Worm (Caenorhabditis elegans) whole organism, young adult: ENCODE results near the gene ugt-48.

Experiments
- B0261.1 ChIP-seq: sonication (generic microtip); optimal IDR thresholded peaks from 2 replicates; lab custom pipeline; 2016; ENCODE audit warnings: mild to moderate bottlenecking, missing genetic modification characterization, moderate library complexity, missing compliant biosample characterization
- C17E4.6 ChIP-seq: fragments of 200-800 bp; sonication (Bioruptor generic); IDR thresholded peaks from 2 replicates; pipeline ENCODE4 v1.3.6; 2022; ENCODE audit warnings: missing genetic modification reagents, missing genetic modification characterization, missing compliant biosample characterization
- F52B5.7 ChIP-seq: sonication (generic microtip); optimal IDR thresholded peaks from 2 replicates; lab custom pipeline; 2016; ENCODE audit warnings: mild to moderate bottlenecking, missing genetic modification characterization, missing compliant biosample characterization
- K11D2.4 ChIP-seq: fragments of 200-800 bp; sonication (Bioruptor generic); IDR thresholded peaks from 2 replicates; pipeline ENCODE4 v1.3.6; 2022; ENCODE audit warnings: missing genetic modification reagents, missing genetic modification characterization, missing compliant biosample characterization
- T26A5.8 ChIP-seq: sonication (generic microtip); optimal IDR thresholded peaks from 2 replicates; lab custom pipeline; 2016; ENCODE audit warnings: missing genetic modification characterization, missing compliant biosample characterization
- Y53F4B.3 ChIP-seq: fragments of 200-800 bp; sonication (Bioruptor generic); IDR thresholded peaks from 2 replicates; pipeline ENCODE4 v1.3.6; 2022; ENCODE audit warnings: missing genetic modification reagents, missing genetic modification characterization, missing compliant biosample characterization
- Y53G8AR.9 ChIP-seq: fragments of 200-800 bp; sonication (Bioruptor generic); conservative IDR thresholded peaks from 2 replicates; pipeline ENCODE4 v1.3.6; 2022; ENCODE audit warnings: missing genetic modification reagents, missing genetic modification characterization, missing compliant biosample characterization
- Y67H2A.10 ChIP-seq: fragments of 200-800 bp; sonication (Bioruptor generic); conservative IDR thresholded peaks from 2 replicates; pipeline ENCODE4 v1.3.6; 2022; ENCODE audit warnings: missing genetic modification reagents, missing genetic modification characterization, missing compliant biosample characterization
- aptf-2 ChIP-seq: fragments of 200-800 bp; sonication (Bioruptor generic); conservative IDR thresholded peaks from 2 replicates; pipeline ENCODE4 v1.3.6; 2022; ENCODE audit warnings: missing genetic modification reagents, missing genetic modification characterization, missing compliant biosample characterization
- aptf-3 ChIP-seq: fragments of 200-800 bp; sonication (Bioruptor generic); IDR thresholded peaks from 2 replicates; pipeline ENCODE4 v1.3.6; 2022; ENCODE audit warnings: missing genetic modification characterization, missing compliant biosample characterization
- bed-1 ChIP-seq: fragments of 200-800 bp; sonication (Bioruptor generic); IDR thresholded peaks from 2 replicates; pipeline ENCODE4 v1.3.6; 2022; ENCODE audit warnings: missing genetic modification reagents, missing genetic modification characterization, missing compliant biosample characterization
- ccch-3 ChIP-seq: fragments of 200-800 bp; sonication (Bioruptor generic); optimal IDR thresholded peaks from 2 replicates; lab custom pipeline; 2018; ENCODE audit warnings: mild to moderate bottlenecking, missing genetic modification characterization, missing compliant biosample characterization
- cebp-1 ChIP-seq, 2 experiments: fragments of 200-800 bp in 1 of 2; sonication (Bioruptor generic) in 1 of 2; sonication (generic microtip) in 1 of 2; IDR thresholded peaks in 1 of 2; optimal IDR thresholded peaks in 1 of 2; 2 replicates each; pipeline versions ENCODE4 v1.3.6 to Lab custom; 2017 to 2022; ENCODE audit warnings: missing compliant biosample characterization in 2 of 2, missing genetic modification characterization in 2 of 2, mild to moderate bottlenecking in 1 of 2, missing genetic modification reagents in 1 of 2, moderate library complexity in 1 of 2
- ceh-79 ChIP-seq: sonication (generic microtip); optimal IDR thresholded peaks from 2 replicates; lab custom pipeline; 2017; ENCODE audit warnings: mild to moderate bottlenecking, missing genetic modification characterization, missing compliant biosample characterization
- ceh-91 ChIP-seq: fragments of 200-800 bp; sonication (Bioruptor generic); IDR thresholded peaks from 2 replicates; pipeline ENCODE4 v1.3.6; 2022; ENCODE audit warnings: missing genetic modification reagents, missing genetic modification characterization, missing compliant biosample characterization
- dpl-1 ChIP-seq: fragments of 150-350 bp; optimal IDR thresholded peaks from 2 replicates; lab custom pipeline; 2014; ENCODE audit warnings: missing biosample characterization, missing genetic modification reagents, missing genetic modification characterization
- efl-1 ChIP-seq: fragments of 150-350 bp; optimal IDR thresholded peaks from 2 replicates; lab custom pipeline; 2014; ENCODE audit warnings: missing biosample characterization, missing genetic modification reagents, missing genetic modification characterization
- ekl-4 ChIP-seq: fragments of 200-800 bp; sonication (Bioruptor generic); IDR thresholded peaks from 2 replicates; pipeline ENCODE4 v1.3.6; 2022; ENCODE audit warnings: missing genetic modification reagents, missing genetic modification characterization, missing compliant biosample characterization
- ets-4 ChIP-seq: fragments of 200-800 bp; sonication (Bioruptor generic); optimal IDR thresholded peaks from 2 replicates; lab custom pipeline; 2018; ENCODE audit warnings: mild to moderate bottlenecking, missing genetic modification characterization, missing compliant biosample characterization
- fkh-3 ChIP-seq: sonication (generic microtip); optimal IDR thresholded peaks from 2 replicates; lab custom pipeline; 2016; ENCODE audit warnings: mild to moderate bottlenecking, missing genetic modification characterization, missing compliant biosample characterization
- him-1 ChIP-seq: sonication (generic microtip); optimal IDR thresholded peaks from 2 replicates; lab custom pipeline; 2016; ENCODE audit warnings: missing genotype, missing genetic modification reagents, missing genetic modification characterization, missing compliant biosample characterization
- hlh-12 ChIP-seq: sonication (generic microtip); optimal IDR thresholded peaks from 2 replicates; lab custom pipeline; 2016; ENCODE audit warnings: missing genetic modification characterization, missing compliant biosample characterization
- hlh-26 ChIP-seq: fragments of 200-800 bp; sonication (Bioruptor generic); conservative IDR thresholded peaks from 2 replicates; pipeline ENCODE4 v1.3.6; 2022; ENCODE audit warnings: missing genetic modification reagents, missing genetic modification characterization, missing compliant biosample characterization
- hmg-20 ChIP-seq: fragments of 200-800 bp; sonication (Bioruptor generic); IDR thresholded peaks from 2 replicates; pipeline ENCODE4 v1.3.6; 2022; ENCODE audit warnings: missing genetic modification reagents, missing genetic modification characterization, missing compliant biosample characterization
- hrde-1 ChIP-seq: sonication (generic microtip); optimal IDR thresholded peaks from 2 replicates; lab custom pipeline; 2016; ENCODE audit warnings: missing genetic modification characterization, mild to moderate bottlenecking, missing compliant biosample characterization, moderate library complexity, missing genotype, missing genetic modification reagents, borderline replicate concordance
- lag-1 ChIP-seq: fragments of 200-800 bp; sonication (Bioruptor generic); IDR thresholded peaks from 2 replicates; pipeline ENCODE4 v1.3.6; 2022; ENCODE audit warnings: missing genetic modification reagents, missing genetic modification characterization, missing compliant biosample characterization
- let-607 ChIP-seq, 2 experiments: fragments of 200-800 bp in 1 of 2; sonication (Bioruptor generic) in 1 of 2; sonication (generic microtip) in 1 of 2; optimal IDR thresholded peaks; 2 replicates each; lab custom pipeline; 2016 to 2018; ENCODE audit warnings: mild to moderate bottlenecking in 2 of 2, missing compliant biosample characterization in 2 of 2, missing genetic modification characterization in 2 of 2, moderate library complexity in 2 of 2, missing genotype in 1 of 2
- lin-54 ChIP-seq: fragments of 200-800 bp; sonication (Bioruptor generic); optimal IDR thresholded peaks from 2 replicates; lab custom pipeline; 2018; ENCODE audit warnings: mild to moderate bottlenecking, missing genetic modification characterization, missing compliant biosample characterization
- lsy-27 ChIP-seq: sonication (generic microtip); optimal IDR thresholded peaks from 2 replicates; lab custom pipeline; 2017; ENCODE audit warnings: missing genetic modification characterization, mild to moderate bottlenecking, missing compliant biosample characterization, antibody characterized with exemption, missing genotype, borderline replicate concordance; ENCODE audit not compliant: insufficient read depth
- madf-3 ChIP-seq: fragments of 200-800 bp; sonication (Bioruptor generic); IDR thresholded peaks from 2 replicates; pipeline ENCODE4 v1.3.6; 2022; ENCODE audit warnings: missing genetic modification reagents, missing genetic modification characterization, missing compliant biosample characterization
- madf-8 ChIP-seq: fragments of 200-800 bp; sonication (Bioruptor generic); conservative IDR thresholded peaks from 2 replicates; pipeline ENCODE4 v1.3.6; 2022; ENCODE audit warnings: missing genetic modification reagents, missing genetic modification characterization, missing compliant biosample characterization
- mcd-1 ChIP-seq: fragments of 200-800 bp; sonication (Bioruptor generic); IDR thresholded peaks from 2 replicates; pipeline ENCODE4 v1.3.6; 2022; ENCODE audit warnings: missing genetic modification reagents, missing genetic modification characterization, missing compliant biosample characterization
- mel-28 ChIP-seq: sonication (generic microtip); optimal IDR thresholded peaks from 2 replicates; lab custom pipeline; 2016; ENCODE audit warnings: borderline replicate concordance, mild to moderate bottlenecking, missing genetic modification characterization, missing compliant biosample characterization
- nhr-80 ChIP-seq: sonication (generic microtip); optimal IDR thresholded peaks from 2 replicates; lab custom pipeline; 2016; ENCODE audit warnings: missing genetic modification characterization, missing compliant biosample characterization
- nhr-90 ChIP-seq: sonication (generic microtip); optimal IDR thresholded peaks from 2 replicates; lab custom pipeline; 2016; ENCODE audit warnings: missing genotype, mild to moderate bottlenecking, missing genetic modification characterization, missing compliant biosample characterization
- pha-4 ChIP-seq: fragments of 150-350 bp; sonication (generic microtip); optimal IDR thresholded peaks from 2 replicates; lab custom pipeline; 2014; ENCODE audit warnings: missing biosample characterization, missing genetic modification reagents, missing genetic modification characterization
- sptf-2 ChIP-seq: fragments of 200-800 bp; sonication (Bioruptor generic); optimal IDR thresholded peaks from 2 replicates; lab custom pipeline; 2018; ENCODE audit warnings: mild to moderate bottlenecking, missing genetic modification characterization, missing compliant biosample characterization
- tbp1 ChIP-seq: fragments of 200-800 bp; sonication (Bioruptor generic); optimal IDR thresholded peaks from 2 replicates; lab custom pipeline; 2018; ENCODE audit warnings: mild to moderate bottlenecking, missing genetic modification characterization, missing compliant biosample characterization
- unc-62 ChIP-seq: fragments of 150-350 bp; optimal IDR thresholded peaks from 2 replicates; lab custom pipeline; 2014; ENCODE audit warnings: missing biosample characterization, missing genetic modification reagents, missing genetic modification characterization
- xnd-1 ChIP-seq: sonication (generic microtip); optimal IDR thresholded peaks from 2 replicates; lab custom pipeline; 2016; ENCODE audit warnings: missing genotype, missing genetic modification reagents, missing genetic modification characterization, missing compliant biosample characterization
- ztf-18 ChIP-seq: sonication (generic microtip); optimal IDR thresholded peaks from 2 replicates; lab custom pipeline; 2016; ENCODE audit warnings: missing genotype, mild to moderate bottlenecking, missing genetic modification characterization, missing compliant biosample characterization
- ztf-22 ChIP-seq: fragments of 200-800 bp; sonication (Bioruptor generic); optimal IDR thresholded peaks from 2 replicates; lab custom pipeline; 2018; ENCODE audit warnings: mild to moderate bottlenecking, missing genetic modification characterization, moderate library complexity, missing compliant biosample characterization
- ztf-26 ChIP-seq: sonication (generic microtip); optimal IDR thresholded peaks from 2 replicates; lab custom pipeline; 2017; ENCODE audit warnings: missing genetic modification characterization, missing compliant biosample characterization

Gene ugt-48

DNA sequence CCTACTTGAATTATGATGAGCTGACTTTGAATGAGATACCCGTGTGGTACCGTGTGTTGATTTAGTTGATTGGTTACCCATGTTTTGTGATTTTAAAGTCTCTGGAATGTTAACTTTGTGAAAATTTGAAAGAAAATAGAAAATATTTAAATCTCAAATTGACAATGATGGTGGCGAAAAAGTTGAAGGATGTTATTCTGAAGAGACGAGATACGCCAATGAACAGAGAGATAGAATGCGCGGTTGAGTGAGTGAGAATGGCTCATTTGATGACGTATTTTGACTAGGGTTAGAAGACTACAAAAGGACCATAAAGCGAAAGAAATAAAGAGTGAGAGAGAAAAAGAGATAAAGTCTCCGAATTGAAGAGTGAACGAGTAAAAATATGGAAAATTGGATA lies 22.6 kb upstream of the ugt-48 start, which contains the start of gene glb-6:
TSS of gene glb-6 (minus strand) at position 101 of the 400 bp plus-strand sequence.
- TF ChIP-seq F52B5.7 (tag; lab: Kevin White, UChicago) (no peak), hlh-12 (no peak), B0261.1 (no peak), hlh-26 (GFP tag; lab: Robert Waterston, UW) (no peak), ekl-4 (no peak), C17E4.6 (no peak), him-1 (tag; lab: Kevin White, UChicago) (no peak), Y67H2A.10 (GFP tag; lab: Robert Waterston, UW) (no peak), ccch-3 (GFP tag; lab: Kevin White, UChicago) (no peak), efl-1 (GFP tag; lab: Kevin White, UChicago) (no peak), tbp1 (GFP tag; lab: Kevin White, UChicago) (no peak)

DNA sequence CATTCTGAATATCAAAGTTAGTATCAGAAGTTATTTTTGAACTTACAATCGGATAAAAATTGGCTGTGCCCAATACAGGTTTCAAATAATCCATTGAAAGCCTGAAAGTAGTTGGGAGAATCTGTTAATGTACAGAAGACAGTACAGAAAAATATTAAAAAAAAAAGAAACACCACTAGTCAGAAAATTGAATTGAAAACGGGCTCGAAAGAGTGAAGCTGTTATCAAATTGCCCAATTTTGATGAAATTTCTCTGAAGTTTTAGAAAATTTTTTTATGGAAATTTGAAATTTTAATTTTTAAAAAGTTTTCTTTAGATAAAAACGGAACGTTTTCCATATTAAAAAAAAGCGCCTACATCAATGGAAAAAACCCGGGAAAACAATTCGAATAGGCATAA lies 19.3 kb upstream of the ugt-48 start, which contains the start of gene C18C4.7:
TSS of gene C18C4.7 (minus strand) at position 101 of the 400 bp plus-strand sequence.
- TF ChIP-seq aptf-3 (GFP tag; lab: Robert Waterston, UW): no peak
- TF ChIP-seq bed-1: no peak
- no peak for TF ChIP-seq hmg-20 (GFP tag; lab: Robert Waterston, UW)
- no peak for TF ChIP-seq Y53G8AR.9 (GFP tag; lab: Robert Waterston, UW)
- no peak for TF ChIP-seq nhr-90 (tag; lab: Kevin White, UChicago)
- TF ChIP-seq sptf-2 (GFP tag; lab: Kevin White, UChicago): no peak
- TF ChIP-seq ceh-79 (tag; lab: Kevin White, UChicago): no peak
- no peak for TF ChIP-seq madf-3 (GFP tag; lab: Robert Waterston, UW)
- TF ChIP-seq xnd-1 (tag; lab: Kevin White, UChicago): no peak
- TF ChIP-seq C17E4.6: no peak
- no peak for TF ChIP-seq mel-28 (tag; lab: Kevin White, UChicago)
- no peak for TF ChIP-seq ccch-3 (GFP tag; lab: Kevin White, UChicago)
- TF ChIP-seq ztf-26 (tag; lab: Kevin White, UChicago): no peak
- no peak for TF ChIP-seq dpl-1
- no peak for TF ChIP-seq unc-62
- no peak for TF ChIP-seq tbp1 (GFP tag; lab: Kevin White, UChicago)
- no peak for TF ChIP-seq cebp-1 (GFP tag; IDR thresholded peaks at IDR 0.05; lab: Robert Waterston, UW)
- TF ChIP-seq cebp-1 (tag; optimal IDR thresholded peaks at IDR 0.05; lab: Kevin White, UChicago): no peak

DNA sequence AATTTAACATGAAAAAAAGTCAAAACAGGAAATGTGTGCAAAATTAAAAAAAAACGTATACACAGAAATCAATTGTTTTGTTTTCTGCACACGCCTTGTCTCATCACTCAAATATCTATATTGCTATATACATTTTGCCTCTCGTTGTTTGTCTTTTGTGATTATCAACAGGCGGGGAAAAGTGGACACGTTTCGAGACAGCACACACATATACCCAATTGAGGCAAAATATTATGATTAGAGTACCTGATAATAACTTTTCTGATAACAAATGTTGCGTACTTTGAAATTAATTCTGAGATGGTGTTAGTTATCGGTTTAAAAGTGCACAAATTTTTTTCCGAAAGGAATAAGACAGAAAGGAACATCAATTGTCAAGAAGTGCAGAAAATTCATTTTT lies 12.0 kb upstream of the ugt-48 start:
- TF ChIP-seq pha-4 (peak; percentile 14), let-607 (tag; optimal IDR thresholded peaks at IDR 0.05; lab: Kevin White, UChicago) (peak; percentile 27 to 44), Y53F4B.3 (GFP tag; lab: Robert Waterston, UW) (no peak), ztf-22 (GFP tag; lab: Kevin White, UChicago) (peak; percentile 2), hrde-1 (tag; lab: Kevin White, UChicago) (no peak), nhr-80 (tag; lab: Kevin White, UChicago) (peak; percentile 95), ets-4 (GFP tag; lab: Kevin White, UChicago) (peak; percentile 80), aptf-2 (GFP tag; lab: Robert Waterston, UW) (no peak), fkh-3 (tag; lab: Kevin White, UChicago) (no peak)

DNA sequence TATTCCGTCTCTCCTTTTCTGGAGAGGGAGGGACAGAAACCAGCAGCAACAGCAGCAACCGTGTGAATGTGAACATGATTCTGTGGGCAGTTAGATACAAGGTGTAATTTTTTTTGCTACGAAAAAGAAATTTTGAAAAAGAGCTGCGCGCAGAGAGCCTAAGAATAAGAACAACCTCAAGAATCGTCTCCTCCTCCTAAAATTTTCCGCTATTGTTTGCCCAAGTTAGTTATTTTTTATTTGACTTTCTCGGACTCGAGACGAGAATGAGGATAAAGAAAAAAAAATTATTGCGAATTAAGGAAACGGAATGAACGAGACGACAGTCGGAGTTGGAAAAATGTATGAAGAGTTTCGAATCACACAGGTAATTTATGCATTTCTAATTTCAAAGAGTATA lies 10.7 kb upstream of the ugt-48 start, which contains the start of gene glb-5:
TSS of gene glb-5 (plus strand) at position 301 of the 400 bp plus-strand sequence.
- no peak for TF ChIP-seq T26A5.8 (tag; lab: Kevin White, UChicago)
- TF ChIP-seq ztf-18 (tag; lab: Kevin White, UChicago): no peak
- no peak for TF ChIP-seq mcd-1 (GFP tag; lab: Robert Waterston, UW)
- TF ChIP-seq lag-1 (GFP tag; lab: Robert Waterston, UW): no peak
- no peak for TF ChIP-seq ceh-79 (tag; lab: Kevin White, UChicago)
- no peak for TF ChIP-seq madf-8
- TF ChIP-seq madf-3 (GFP tag; lab: Robert Waterston, UW): no peak
- TF ChIP-seq hmg-20 (GFP tag; lab: Robert Waterston, UW): no peak
- TF ChIP-seq cebp-1 (GFP tag; IDR thresholded peaks at IDR 0.05; lab: Robert Waterston, UW): no peak
- no peak for TF ChIP-seq cebp-1 (tag; optimal IDR thresholded peaks at IDR 0.05; lab: Kevin White, UChicago)
- TF ChIP-seq pha-4: no peak
- no peak for TF ChIP-seq ceh-91 (GFP tag; lab: Robert Waterston, UW)
- TF ChIP-seq sptf-2 (GFP tag; lab: Kevin White, UChicago): no peak
- TF ChIP-seq K11D2.4 (GFP tag; lab: Robert Waterston, UW): no peak
- no peak for TF ChIP-seq lin-54 (GFP tag; lab: Kevin White, UChicago)
- no peak for TF ChIP-seq ccch-3 (GFP tag; lab: Kevin White, UChicago)
- TF ChIP-seq lsy-27 (tag; lab: Kevin White, UChicago): no peak
